Worm (Caenorhabditis elegans) whole organism, early embryonic: ENCODE measurements around the gene his-71.

Source experiments
- B0310.2 ChIP-seq: sonication (generic microtip); optimal IDR thresholded peaks from 2 replicates; lab custom pipeline; 2016; ENCODE audit warnings: mild to moderate bottlenecking, missing genetic modification characterization, missing compliant biosample characterization
- aly-1 ChIP-seq: sonication (generic microtip); optimal IDR thresholded peaks from 2 replicates; lab custom pipeline; 2016; ENCODE audit warnings: missing genetic modification characterization, missing compliant biosample characterization
- ceh-13 ChIP-seq: fragments of 200-800 bp; sonication (Bioruptor generic); optimal IDR thresholded peaks from 2 replicates; lab custom pipeline; 2018; ENCODE audit warnings: mild to moderate bottlenecking, missing genetic modification characterization, missing compliant biosample characterization
- flt-1 ChIP-seq: fragments of 200-800 bp; sonication (Bioruptor generic); IDR thresholded peaks from 2 replicates; pipeline ENCODE4 v1.3.6; 2022; ENCODE audit warnings: missing genetic modification characterization, missing compliant biosample characterization
- hmbx-1 ChIP-seq: sonication (generic microtip); optimal IDR thresholded peaks from 2 replicates; lab custom pipeline; 2016; ENCODE audit warnings: mild to moderate bottlenecking, missing genetic modification characterization, missing compliant biosample characterization
- hnd-1 ChIP-seq: sonication (generic microtip); optimal IDR thresholded peaks from 2 replicates; lab custom pipeline; 2016; ENCODE audit warnings: missing genetic modification characterization, missing compliant biosample characterization
- tbx-37 ChIP-seq: fragments of 200-800 bp; sonication (Bioruptor generic); conservative IDR thresholded peaks from 2 replicates; pipeline ENCODE4 v1.3.6; 2022; ENCODE audit warnings: missing genetic modification reagents, missing genetic modification characterization, missing compliant biosample characterization

ce11 chrX:8019665-8020064 lies 37.8 kb upstream of the his-71 start:
- TF ChIP-seq aly-1 (tag; lab: Kevin White, UChicago), result no peak
- TF ChIP-seq flt-1, result no peak
- no peak for TF ChIP-seq ceh-13 (GFP tag; lab: Kevin White, UChicago)
- TF ChIP-seq hnd-1 (tag; lab: Kevin White, UChicago), result no peak
- TF ChIP-seq B0310.2 (tag; lab: Kevin White, UChicago), result no peak
- TF ChIP-seq tbx-37 (GFP tag; lab: Robert Waterston, UW), result no peak
- no peak for TF ChIP-seq hmbx-1 (tag; lab: Kevin White, UChicago)
